Fruit fly (Drosophila melanogaster) whole organism, embryonic: ENCODE data around the gene rt.

Experiments
- Antp ChIP-seq: fragments of 200-800 bp; sonication (Bioruptor generic); optimal IDR thresholded peaks from 3 replicates; lab custom pipeline; 2016; ENCODE audit warnings: missing biosample characterization, missing genetic modification characterization
- B-H1 ChIP-seq: fragments of 200-800 bp; sonication (Bioruptor generic); IDR thresholded peaks from 3 replicates; pipeline ENCODE4 v1.3.6; 2022; ENCODE audit warnings: missing biosample characterization, missing genetic modification characterization
- CG10959 ChIP-seq: fragments of 200-800 bp; sonication (Bioruptor generic); IDR thresholded peaks from 2 replicates; pipeline ENCODE4 v1.3.6; 2022; ENCODE audit warnings: missing biosample characterization, missing genetic modification characterization
- CG12299 ChIP-seq: fragments of 200-800 bp; sonication (Bioruptor generic); optimal IDR thresholded peaks from 2 replicates; lab custom pipeline; 2018; ENCODE audit warnings: missing biosample characterization, mild to moderate bottlenecking, missing genetic modification characterization
- CG14710 ChIP-seq: fragments of 200-800 bp; sonication (Bioruptor generic); optimal IDR thresholded peaks from 3 replicates; lab custom pipeline; 2019; ENCODE audit warnings: missing biosample characterization, mild to moderate bottlenecking, missing genetic modification characterization, moderate library complexity
- CG15073 ChIP-seq: fragments of 200-800 bp; sonication (Bioruptor generic); optimal IDR thresholded peaks from 2 replicates; lab custom pipeline; 2016; ENCODE audit warnings: missing biosample characterization, missing genetic modification characterization
- CG16815 ChIP-seq: fragments of 200-800 bp; sonication (Bioruptor generic); optimal IDR thresholded peaks from 3 replicates; lab custom pipeline; 2017; ENCODE audit warnings: missing biosample characterization, mild to moderate bottlenecking, missing genetic modification characterization
- CG17186 ChIP-seq: fragments of 200-800 bp; sonication (Bioruptor generic); optimal IDR thresholded peaks from 3 replicates; lab custom pipeline; 2017; ENCODE audit warnings: missing biosample characterization, missing genetic modification reagents, missing genetic modification characterization
- CG17612 ChIP-seq: fragments of 200-800 bp; sonication (Bioruptor generic); IDR thresholded peaks from 2 replicates; pipeline ENCODE4 v1.3.6; 2022; ENCODE audit warnings: missing biosample characterization, missing genetic modification characterization
- CG18764 ChIP-seq: fragments of 200-800 bp; sonication (Bioruptor generic); optimal IDR thresholded peaks from 3 replicates; lab custom pipeline; 2016; ENCODE audit warnings: missing biosample characterization, missing genetic modification characterization
- CG2712 ChIP-seq: fragments of 200-800 bp; optimal IDR thresholded peaks from 3 replicates; lab custom pipeline; 2019; ENCODE audit warnings: missing biosample characterization, mild to moderate bottlenecking, missing genetic modification characterization, moderate library complexity
- CG31441 ChIP-seq: fragments of 200-800 bp; sonication (Bioruptor generic); IDR thresholded peaks from 2 replicates; pipeline ENCODE4 v1.3.6; 2022; ENCODE audit warnings: missing biosample characterization, missing genetic modification characterization
- CG3407 ChIP-seq: fragments of 200-800 bp; sonication (Bioruptor generic); optimal IDR thresholded peaks from 2 replicates; lab custom pipeline; 2018; ENCODE audit warnings: missing biosample characterization, mild to moderate bottlenecking, missing genetic modification characterization
- CG3995 ChIP-seq: fragments of 200-800 bp; sonication (Bioruptor generic); optimal IDR thresholded peaks from 3 replicates; lab custom pipeline; 2016; ENCODE audit warnings: missing biosample characterization, missing genetic modification characterization
- CG4328 ChIP-seq: fragments of 200-800 bp; sonication (Bioruptor generic); optimal IDR thresholded peaks from 3 replicates; lab custom pipeline; 2017; ENCODE audit warnings: missing biosample characterization, missing genetic modification reagents, missing genetic modification characterization
- CG6654 ChIP-seq: fragments of 200-800 bp; sonication (Bioruptor generic); optimal IDR thresholded peaks from 2 replicates; lab custom pipeline; 2017; ENCODE audit warnings: missing biosample characterization, mild to moderate bottlenecking, missing genetic modification characterization
- CG6765 ChIP-seq: fragments of 200-800 bp; sonication (Bioruptor generic); optimal IDR thresholded peaks from 3 replicates; lab custom pipeline; 2017; ENCODE audit warnings: missing biosample characterization, mild to moderate bottlenecking, missing genetic modification characterization
- CG7357 ChIP-seq: fragments of 200-800 bp; sonication (Bioruptor generic); IDR thresholded peaks from 3 replicates; pipeline ENCODE4 v1.3.6; 2022; ENCODE audit warnings: missing biosample characterization, missing genetic modification characterization
- CG8924 ChIP-seq: fragments of 200-800 bp; optimal IDR thresholded peaks from 3 replicates; lab custom pipeline; 2019; ENCODE audit warnings: missing biosample characterization, mild to moderate bottlenecking, missing genetic modification characterization, moderate library complexity
- CG9727 ChIP-seq: fragments of 200-800 bp; sonication (Bioruptor generic); optimal IDR thresholded peaks from 3 replicates; lab custom pipeline; 2017; ENCODE audit warnings: missing biosample characterization, mild to moderate bottlenecking, missing genetic modification characterization
- D19A ChIP-seq: fragments of 200-800 bp; optimal IDR thresholded peaks from 3 replicates; lab custom pipeline; 2019; ENCODE audit warnings: missing biosample characterization, mild to moderate bottlenecking, missing genetic modification characterization, moderate library complexity
- Dek ChIP-seq: fragments of 200-800 bp; sonication (Bioruptor generic); optimal IDR thresholded peaks from 3 replicates; lab custom pipeline; 2019; ENCODE audit warnings: missing biosample characterization, mild to moderate bottlenecking, missing genetic modification characterization, moderate library complexity
- Dp ChIP-seq: fragments of 200-800 bp; sonication (Bioruptor generic); optimal IDR thresholded peaks from 2 replicates; lab custom pipeline; 2018; ENCODE audit warnings: missing biosample characterization, mild to moderate bottlenecking, missing genetic modification characterization, moderate library complexity
- E2f2 ChIP-seq: fragments of 200-800 bp; sonication (Bioruptor generic); IDR thresholded peaks from 2 replicates; pipeline ENCODE4 v1.3.6; 2022; ENCODE audit warnings: missing biosample characterization, missing genetic modification characterization
- HLH3B ChIP-seq: fragments of 200-800 bp; sonication (Bioruptor generic); IDR thresholded peaks from 2 replicates; pipeline ENCODE4 v1.3.6; 2022; ENCODE audit warnings: missing biosample characterization, missing genetic modification characterization
- Max ChIP-seq: fragments of 200-800 bp; sonication (Bioruptor generic); optimal IDR thresholded peaks from 2 replicates; lab custom pipeline; 2016; ENCODE audit warnings: missing biosample characterization, mild to moderate bottlenecking, missing genetic modification characterization
- Neu2 ChIP-seq: fragments of 200-800 bp; sonication (Bioruptor generic); optimal IDR thresholded peaks from 3 replicates; lab custom pipeline; 2016; ENCODE audit warnings: missing biosample characterization, missing genetic modification characterization, borderline replicate concordance
- Nf-YB ChIP-seq: fragments of 200-800 bp; sonication (Bioruptor generic); optimal IDR thresholded peaks from 3 replicates; lab custom pipeline; 2019; ENCODE audit warnings: missing biosample characterization, mild to moderate bottlenecking, missing genetic modification characterization, moderate library complexity
- Oli ChIP-seq: fragments of 200-800 bp; sonication (Bioruptor generic); optimal IDR thresholded peaks from 2 replicates; lab custom pipeline; 2018; ENCODE audit warnings: missing biosample characterization, mild to moderate bottlenecking, missing genetic modification characterization, moderate library complexity
- Ssrp ChIP-seq: fragments of 200-800 bp; sonication (Bioruptor generic); optimal IDR thresholded peaks from 2 replicates; lab custom pipeline; 2018; ENCODE audit warnings: missing biosample characterization, mild to moderate bottlenecking, missing genetic modification characterization, moderate library complexity
- Stat92E ChIP-seq, 3 experiments: fragments of >200 bp in 2 of 3; fragments of 200-800 bp in 1 of 3; sonication (Bioruptor generic) in 1 of 3; optimal IDR thresholded peaks; 2 replicates each; lab custom pipeline; 2017 to 2019; ENCODE audit warnings: missing biosample characterization in 3 of 3, missing genetic modification characterization in 3 of 3, mild to moderate bottlenecking in 1 of 3, moderate library complexity in 1 of 3
- TFAM ChIP-seq: fragments of 200-800 bp; sonication (Bioruptor generic); optimal IDR thresholded peaks from 2 replicates; lab custom pipeline; 2017; ENCODE audit warnings: missing biosample characterization, missing genetic modification characterization, inconsistent platforms
- Tbp ChIP-seq: fragments of >200 bp; optimal IDR thresholded peaks from 2 replicates; lab custom pipeline; 2018; ENCODE audit warnings: missing biosample characterization, missing genetic modification characterization
- Vsx1 ChIP-seq: fragments of 200-800 bp; sonication (Bioruptor generic); optimal IDR thresholded peaks from 2 replicates; lab custom pipeline; 2017; ENCODE audit warnings: missing biosample characterization, mild to moderate bottlenecking, missing genetic modification characterization, missing genetic modification reagents
- crc ChIP-seq: fragments of 200-800 bp; sonication (Bioruptor generic); optimal IDR thresholded peaks from 2 replicates; lab custom pipeline; 2016; ENCODE audit warnings: missing biosample characterization, missing genetic modification characterization
- dati ChIP-seq: fragments of 200-800 bp; sonication (Bioruptor generic); IDR thresholded peaks from 2 replicates; pipeline ENCODE4 v1.3.6; 2022; ENCODE audit warnings: missing biosample characterization, missing genetic modification characterization
- fd3F ChIP-seq: fragments of 200-800 bp; sonication (Bioruptor generic); optimal IDR thresholded peaks from 2 replicates; lab custom pipeline; 2018; ENCODE audit warnings: missing biosample characterization, mild to moderate bottlenecking, missing genetic modification characterization, moderate library complexity
- gcm2 ChIP-seq: fragments of 200-800 bp; sonication (Bioruptor generic); optimal IDR thresholded peaks from 2 replicates; lab custom pipeline; 2016; ENCODE audit warnings: missing biosample characterization, missing genetic modification characterization
- gsb ChIP-seq: fragments of 200-800 bp; sonication (Bioruptor generic); IDR thresholded peaks from 2 replicates; pipeline ENCODE4 v1.3.6; 2022; ENCODE audit warnings: missing biosample characterization, missing genetic modification characterization
- hbn ChIP-seq: fragments of 200-800 bp; sonication (Bioruptor generic); IDR thresholded peaks from 2 replicates; pipeline ENCODE4 v1.3.6; 2022; ENCODE audit warnings: missing biosample characterization, missing genetic modification characterization; ENCODE audit not compliant: partially characterized antibody
- hkb ChIP-seq, 2 experiments: fragments of 200-800 bp in 1 of 2; fragments of >200 bp in 1 of 2; sonication (Bioruptor generic) in 1 of 2; IDR thresholded peaks in 1 of 2; optimal IDR thresholded peaks in 1 of 2; 2 replicates each; pipeline versions ENCODE4 v1.3.6 to Lab custom; 2017 to 2022; ENCODE audit warnings: missing biosample characterization in 1 of 2, missing genetic modification characterization in 1 of 2
- lab ChIP-seq: fragments of 200-800 bp; sonication (Bioruptor generic); optimal IDR thresholded peaks from 3 replicates; lab custom pipeline; 2017; ENCODE audit warnings: missing biosample characterization, missing genetic modification characterization, mild to moderate bottlenecking, moderate library complexity, missing genetic modification reagents
- maf-S ChIP-seq: fragments of 200-800 bp; sonication (Bioruptor generic); optimal IDR thresholded peaks from 2 replicates; lab custom pipeline; 2016; ENCODE audit warnings: missing biosample characterization, missing genetic modification characterization
- org-1 ChIP-seq: fragments of 200-800 bp; sonication (Bioruptor generic); optimal IDR thresholded peaks from 2 replicates; lab custom pipeline; 2017; ENCODE audit warnings: missing biosample characterization, missing genetic modification characterization
- sd ChIP-seq: fragments of 200-800 bp; sonication (Bioruptor generic); optimal IDR thresholded peaks from 3 replicates; lab custom pipeline; 2018; ENCODE audit warnings: missing biosample characterization, mild to moderate bottlenecking, missing genetic modification characterization, moderate library complexity
- tio ChIP-seq: fragments of 200-800 bp; sonication (Bioruptor generic); optimal IDR thresholded peaks from 2 replicates; lab custom pipeline; 2017; ENCODE audit warnings: missing biosample characterization, missing genetic modification characterization, inconsistent platforms
- tna ChIP-seq: fragments of 200-800 bp; sonication (Bioruptor generic); IDR thresholded peaks from 2 replicates; pipeline ENCODE4 v1.3.6; 2022; ENCODE audit warnings: missing biosample characterization, missing genetic modification characterization; ENCODE audit not compliant: partially characterized antibody
- unc-4 ChIP-seq: fragments of 200-800 bp; sonication (Bioruptor generic); IDR thresholded peaks from 2 replicates; pipeline ENCODE4 v1.3.6; 2022; ENCODE audit warnings: missing biosample characterization, missing genetic modification characterization; ENCODE audit not compliant: partially characterized antibody

The rt gene

DNA sequence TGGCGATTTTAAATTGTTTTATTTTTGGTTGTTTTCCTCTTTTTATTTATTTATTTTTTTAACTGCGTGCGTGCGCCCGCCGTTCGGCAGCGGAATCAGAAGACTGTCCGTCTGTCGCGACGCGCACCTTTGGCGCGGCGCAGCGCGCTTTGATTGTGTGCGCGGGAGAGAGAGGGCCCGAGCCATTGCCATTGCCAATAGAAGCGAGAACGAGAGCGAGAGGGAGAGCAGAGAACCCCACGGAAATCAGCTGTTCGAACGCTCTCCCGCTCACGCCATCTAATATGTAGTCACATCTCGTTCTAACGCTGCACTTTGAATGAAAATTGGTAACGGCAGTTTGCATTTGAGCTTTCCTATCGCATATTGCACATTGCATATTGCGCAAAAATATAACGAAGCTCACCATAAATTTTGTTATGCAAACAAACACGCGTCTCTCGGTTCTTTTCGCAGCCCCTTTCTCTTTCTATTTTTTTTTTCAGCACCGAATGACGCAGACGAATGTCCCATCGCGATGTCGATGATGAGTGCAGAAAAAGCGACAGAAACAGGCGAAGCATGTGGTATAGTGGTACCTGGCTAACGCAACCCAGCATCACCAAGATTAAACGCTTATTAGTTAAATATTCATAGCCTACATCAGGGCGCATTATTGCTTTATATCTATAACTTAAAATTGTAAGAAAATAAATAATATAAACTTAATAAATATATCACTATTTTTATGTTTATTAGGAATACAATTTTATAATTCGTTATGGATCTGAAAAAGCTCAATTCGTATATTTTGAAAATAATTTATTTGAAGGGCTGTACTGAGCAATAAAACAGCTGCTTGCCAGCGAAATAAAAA, 53.0 kb downstream of the rt start (continued):
- TF ChIP-seq CG31441 (peak; percentile 48), gsb (GFP tag; lab: Robert Waterston, UW) (no peak), hkb (optimal IDR thresholded peaks at IDR 0.05; lab: Kevin White, UChicago) (no peak), hkb (GFP tag; IDR thresholded peaks at IDR 0.05; lab: Robert Waterston, UW) (peak; percentile 10; the same call in 1 of the 2 replicates), org-1 (GFP tag; lab: Kevin White, UChicago) (no peak), dati (GFP tag; lab: Robert Waterston, UW) (no peak), CG4328 (no peak), tio (GFP tag; lab: Kevin White, UChicago) (no peak), Nf-YB (no peak), Stat92E (GFP tag; optimal IDR thresholded peaks at IDR 0.05; lab: Kevin White, UChicago) (no peak), CG6765 (GFP tag; lab: Kevin White, UChicago) (no peak), Ssrp (tag; lab: Kevin White, UChicago) (no peak), CG10959 (no peak), TFAM (GFP tag; lab: Kevin White, UChicago) (no peak), lab (no peak), Dp (GFP tag; lab: Kevin White, UChicago) (no peak), maf-S (GFP tag; lab: Kevin White, UChicago) (no peak), CG17612 (GFP tag; lab: Robert Waterston, UW) (no peak), crc (GFP tag; lab: Kevin White, UChicago) (no peak), CG2712 (tag; lab: Kevin White, UChicago) (peak; percentile 4), unc-4 (peak; percentile 27; the same call in 1 of the 2 replicates), Dek (peak; percentile 16), CG14710 (no peak), Neu2 (GFP tag; lab: Kevin White, UChicago) (no peak), CG3995 (GFP tag; lab: Kevin White, UChicago) (no peak), CG3407 (GFP tag; lab: Kevin White, UChicago) (no peak), HLH3B (GFP tag; lab: Robert Waterston, UW) (no peak), E2f2 (GFP tag; lab: Robert Waterston, UW) (no peak; the same call in 1 of the 2 replicates), CG18764 (no peak), CG17186 (GFP tag; lab: Kevin White, UChicago) (no peak), CG12299 (tag; lab: Kevin White, UChicago) (no peak), fd3F (GFP tag; lab: Kevin White, UChicago) (peak; percentile 23), CG16815 (no peak), CG8924 (tag; lab: Kevin White, UChicago) (no peak), Oli (no peak), Antp (no peak), B-H1 (no peak; the same call in 2 of the 3 replicates), Vsx1 (no peak), gcm2 (GFP tag; lab: Kevin White, UChicago) (no peak), sd (no peak), CG9727 (GFP tag; lab: Kevin White, UChicago) (no peak), Max (GFP tag; lab: Kevin White, UChicago) (no peak), tna (GFP tag; lab: Robert Waterston, UW) (no peak), CG7357 (GFP tag; lab: Robert Waterston, UW) (0 out of 3 replicates have a peak, but pooled peaks have one; percentile 39), hbn (peak; percentile 28; the same call in 1 of the 2 replicates), Tbp (GFP tag; lab: Kevin White, UChicago) (no peak), CG15073 (GFP tag; lab: Kevin White, UChicago) (no peak), D19A (tag; lab: Kevin White, UChicago) (no peak), CG6654 (no peak)
